Worm (Caenorhabditis elegans): ENCODE results near the gene sul-3.

ce11 chrX:7798248-7799020, 35.6 kb downstream of the sul-3 start, which contains the start of gene adm-4:
- TF ChIP-seq lsy-2 (tag; optimal IDR thresholded peaks at IDR 0.05) (no peak), nhr-237 (tag; optimal IDR thresholded peaks at IDR 0.05) (no peak), nhr-28 (tag; optimal IDR thresholded peaks at IDR 0.05) (no peak), ham-2 (GFP tag; optimal IDR thresholded peaks at IDR 0.05) (no peak), bed-3 (GFP tag; optimal IDR thresholded peaks at IDR 0.05) (no peak), lin-13 (tag; optimal IDR thresholded peaks at IDR 0.05) (no peak), unc-62 (GFP tag; optimal IDR thresholded peaks at IDR 0.05) (no peak)

All from whole organism, mixed stage, embryonic.